Fruit fly (Drosophila melanogaster) whole organism, embryonic: ENCODE measurements around the gene CycA.

ENCODE experiments used
- CG10274 ChIP-seq: fragments of 200-800 bp; sonication (Bioruptor generic); optimal IDR thresholded peaks from 3 replicates; lab custom pipeline; 2017; ENCODE audit warnings: missing biosample characterization, mild to moderate bottlenecking, missing genetic modification characterization
- CG11085 ChIP-seq: fragments of 200-800 bp; sonication (Bioruptor generic); IDR thresholded peaks from 2 replicates; pipeline ENCODE4 v1.3.6; 2022; ENCODE audit warnings: missing biosample characterization, missing genetic modification characterization
- CG12299 ChIP-seq: fragments of 200-800 bp; sonication (Bioruptor generic); optimal IDR thresholded peaks from 2 replicates; lab custom pipeline; 2018; ENCODE audit warnings: missing biosample characterization, mild to moderate bottlenecking, missing genetic modification characterization
- CG1233 ChIP-seq: fragments of 200-800 bp; sonication (Bioruptor generic); optimal IDR thresholded peaks from 4 replicates; lab custom pipeline; 2018; ENCODE audit warnings: missing biosample characterization, mild to moderate bottlenecking, missing genetic modification characterization
- CG13287 ChIP-seq: fragments of 200-800 bp; sonication (Bioruptor generic); IDR thresholded peaks from 2 replicates; pipeline ENCODE4 v1.3.6; 2022; ENCODE audit warnings: missing biosample characterization, missing genetic modification characterization; ENCODE audit not compliant: partially characterized antibody
- CG15269 ChIP-seq: fragments of 200-800 bp; sonication (Bioruptor generic); optimal IDR thresholded peaks from 2 replicates; lab custom pipeline; 2018; ENCODE audit warnings: missing biosample characterization, mild to moderate bottlenecking, missing genetic modification characterization, moderate library complexity
- CG16779 ChIP-seq: fragments of 200-800 bp; sonication (Bioruptor generic); IDR thresholded peaks from 2 replicates; pipeline ENCODE4 v1.3.6; 2022; ENCODE audit warnings: missing biosample characterization, missing genetic modification characterization
- CG17186 ChIP-seq: fragments of 200-800 bp; sonication (Bioruptor generic); optimal IDR thresholded peaks from 3 replicates; lab custom pipeline; 2017; ENCODE audit warnings: missing biosample characterization, missing genetic modification reagents, missing genetic modification characterization
- CG17802 ChIP-seq: fragments of 200-800 bp; sonication (Bioruptor generic); optimal IDR thresholded peaks from 2 replicates; lab custom pipeline; 2018; ENCODE audit warnings: missing biosample characterization, mild to moderate bottlenecking, missing genetic modification characterization, moderate library complexity
- CG2116 ChIP-seq: fragments of 200-800 bp; sonication (Bioruptor generic); optimal IDR thresholded peaks from 3 replicates; lab custom pipeline; 2018; ENCODE audit warnings: missing biosample characterization, mild to moderate bottlenecking, missing genetic modification characterization
- CG2199 ChIP-seq: fragments of 200-800 bp; sonication (Bioruptor generic); IDR thresholded peaks from 3 replicates; pipeline ENCODE4 v1.3.6; 2022; ENCODE audit warnings: missing biosample characterization, missing genetic modification characterization
- CG31365 ChIP-seq: fragments of 200-800 bp; sonication (Bioruptor generic); optimal IDR thresholded peaks from 2 replicates; lab custom pipeline; 2018; ENCODE audit warnings: missing biosample characterization, mild to moderate bottlenecking, missing genetic modification characterization
- CG34376 ChIP-seq: fragments of 200-800 bp; sonication (Bioruptor generic); optimal IDR thresholded peaks from 2 replicates; lab custom pipeline; 2018; ENCODE audit warnings: missing biosample characterization, mild to moderate bottlenecking, missing genetic modification characterization
- CG3995 ChIP-seq: fragments of 200-800 bp; sonication (Bioruptor generic); optimal IDR thresholded peaks from 3 replicates; lab custom pipeline; 2016; ENCODE audit warnings: missing biosample characterization, missing genetic modification characterization
- CG7839 ChIP-seq: fragments of 200-800 bp; sonication (Bioruptor generic); optimal IDR thresholded peaks from 3 replicates; lab custom pipeline; 2018; ENCODE audit warnings: missing biosample characterization, mild to moderate bottlenecking, missing genetic modification characterization, moderate library complexity
- CG8359 ChIP-seq: fragments of 200-800 bp; sonication (Bioruptor generic); optimal IDR thresholded peaks from 2 replicates; lab custom pipeline; 2017; ENCODE audit warnings: missing biosample characterization, mild to moderate bottlenecking, missing genetic modification characterization, borderline replicate concordance
- Camta ChIP-seq: fragments of 200-800 bp; sonication (Bioruptor generic); optimal IDR thresholded peaks from 2 replicates; lab custom pipeline; 2016; ENCODE audit warnings: missing biosample characterization, missing genetic modification characterization
- D19A ChIP-seq: fragments of 200-800 bp; optimal IDR thresholded peaks from 3 replicates; lab custom pipeline; 2019; ENCODE audit warnings: missing biosample characterization, mild to moderate bottlenecking, missing genetic modification characterization, moderate library complexity
- Dad ChIP-seq: fragments of 200-800 bp; sonication (Bioruptor generic); optimal IDR thresholded peaks from 3 replicates; lab custom pipeline; 2016; ENCODE audit warnings: missing biosample characterization, missing genetic modification characterization
- Dref ChIP-seq: fragments of 200-800 bp; sonication (Bioruptor generic); IDR thresholded peaks from 2 replicates; pipeline ENCODE4 v1.3.6; 2022; ENCODE audit warnings: missing biosample characterization, missing genetic modification characterization
- ERR ChIP-seq: fragments of 200-800 bp; sonication (Bioruptor generic); optimal IDR thresholded peaks from 2 replicates; lab custom pipeline; 2016; ENCODE audit warnings: missing biosample characterization, missing genetic modification characterization
- Lim3 ChIP-seq: fragments of 200-800 bp; sonication (Bioruptor generic); IDR thresholded peaks from 2 replicates; pipeline ENCODE4 v1.3.6; 2022; ENCODE audit warnings: missing biosample characterization, missing genetic modification characterization
- NC2α ChIP-seq: fragments of 200-800 bp; sonication (Bioruptor generic); optimal IDR thresholded peaks from 2 replicates; lab custom pipeline; 2016; ENCODE audit warnings: missing biosample characterization, missing genetic modification characterization
- Optix ChIP-seq: fragments of 200-800 bp; sonication (Bioruptor generic); IDR thresholded peaks from 3 replicates; pipeline ENCODE4 v1.3.6; 2022; ENCODE audit warnings: missing biosample characterization, missing genetic modification characterization
- Poxn ChIP-seq: fragments of 200-800 bp; sonication (Bioruptor generic); IDR thresholded peaks from 2 replicates; pipeline ENCODE4 v1.3.6; 2022; ENCODE audit warnings: missing biosample characterization, missing genetic modification characterization
- Ravus ChIP-seq: fragments of 200-800 bp; sonication (Bioruptor generic); IDR thresholded peaks from 2 replicates; pipeline ENCODE4 v1.3.6; 2022; ENCODE audit warnings: missing biosample characterization, missing genetic modification characterization
- Six4 ChIP-seq: fragments of 200-800 bp; sonication (Bioruptor generic); optimal IDR thresholded peaks from 2 replicates; lab custom pipeline; 2016; ENCODE audit warnings: missing biosample characterization, missing genetic modification characterization
- abd-A ChIP-seq: fragments of 200-800 bp; sonication (Bioruptor generic); optimal IDR thresholded peaks from 3 replicates; lab custom pipeline; 2019; ENCODE audit warnings: missing biosample characterization, mild to moderate bottlenecking, missing genetic modification characterization, moderate library complexity
- aop ChIP-seq: fragments of 200-800 bp; sonication (Bioruptor generic); IDR thresholded peaks from 2 replicates; pipeline ENCODE4 v1.3.6; 2022; ENCODE audit warnings: missing biosample characterization, missing genetic modification characterization
- bab2 ChIP-seq: fragments of 200-800 bp; sonication (Bioruptor generic); optimal IDR thresholded peaks from 2 replicates; lab custom pipeline; 2016; ENCODE audit warnings: missing biosample characterization, missing genetic modification characterization
- bbx ChIP-seq: fragments of 200-800 bp; sonication (Bioruptor generic); IDR thresholded peaks from 2 replicates; pipeline ENCODE4 v1.3.6; 2022; ENCODE audit warnings: missing biosample characterization, missing genetic modification characterization; ENCODE audit not compliant: partially characterized antibody
- cato ChIP-seq: fragments of 200-800 bp; sonication (Bioruptor generic); optimal IDR thresholded peaks from 2 replicates; lab custom pipeline; 2016; ENCODE audit warnings: missing biosample characterization, missing genetic modification characterization, borderline replicate concordance
- ci ChIP-seq: fragments of 200-800 bp; sonication (Bioruptor generic); IDR thresholded peaks from 3 replicates; pipeline ENCODE4 v1.3.6; 2022; ENCODE audit warnings: missing biosample characterization, missing genetic modification characterization
- en ChIP-seq: fragments of 200-800 bp; sonication (Bioruptor generic); optimal IDR thresholded peaks from 2 replicates; lab custom pipeline; 2016; ENCODE audit warnings: missing biosample characterization, missing genetic modification characterization
- exex ChIP-seq: fragments of 200-800 bp; sonication (Bioruptor generic); optimal IDR thresholded peaks from 4 replicates; lab custom pipeline; 2018; ENCODE audit warnings: missing biosample characterization, mild to moderate bottlenecking, missing genetic modification characterization, moderate library complexity
- fd96Cb ChIP-seq: fragments of 200-800 bp; sonication (Bioruptor generic); optimal IDR thresholded peaks from 2 replicates; lab custom pipeline; 2018; ENCODE audit warnings: missing biosample characterization, mild to moderate bottlenecking, missing genetic modification characterization, moderate library complexity
- hbn ChIP-seq: fragments of 200-800 bp; sonication (Bioruptor generic); IDR thresholded peaks from 2 replicates; pipeline ENCODE4 v1.3.6; 2022; ENCODE audit warnings: missing biosample characterization, missing genetic modification characterization; ENCODE audit not compliant: partially characterized antibody
- lab ChIP-seq: fragments of 200-800 bp; sonication (Bioruptor generic); optimal IDR thresholded peaks from 3 replicates; lab custom pipeline; 2017; ENCODE audit warnings: missing biosample characterization, missing genetic modification characterization, mild to moderate bottlenecking, moderate library complexity, missing genetic modification reagents
- luna ChIP-seq: fragments of 200-800 bp; sonication (Bioruptor generic); optimal IDR thresholded peaks from 2 replicates; lab custom pipeline; 2016; ENCODE audit warnings: missing biosample characterization, missing genetic modification characterization
- phol ChIP-seq: fragments of 200-800 bp; sonication (Bioruptor generic); optimal IDR thresholded peaks from 3 replicates; lab custom pipeline; 2018; ENCODE audit warnings: missing biosample characterization, mild to moderate bottlenecking, missing genetic modification characterization, moderate library complexity
- scrt ChIP-seq: fragments of 200-800 bp; sonication (Bioruptor generic); optimal IDR thresholded peaks from 2 replicates; lab custom pipeline; 2018; ENCODE audit warnings: missing biosample characterization, mild to moderate bottlenecking, missing genetic modification characterization, moderate library complexity
- sob ChIP-seq: fragments of 200-800 bp; sonication (Bioruptor generic); IDR thresholded peaks from 2 replicates; pipeline ENCODE4 v1.3.6; 2022; ENCODE audit warnings: missing biosample characterization, missing genetic modification characterization
- trh ChIP-seq: fragments of 200-800 bp; sonication (Bioruptor generic); optimal IDR thresholded peaks from 2 replicates; lab custom pipeline; 2016; ENCODE audit warnings: missing biosample characterization, missing genetic modification characterization
- ttk ChIP-seq: fragments of 200-800 bp; sonication (Bioruptor generic); IDR thresholded peaks from 2 replicates; pipeline ENCODE4 v2.1.2; 2022; ENCODE audit warnings: missing biosample characterization, missing genetic modification characterization
- tup ChIP-seq: fragments of 200-800 bp; sonication (Bioruptor generic); optimal IDR thresholded peaks from 2 replicates; lab custom pipeline; 2016; ENCODE audit warnings: missing biosample characterization, mild to moderate bottlenecking, missing genetic modification characterization, moderate library complexity
- wek ChIP-seq: fragments of 200-800 bp; sonication (Bioruptor generic); optimal IDR thresholded peaks from 3 replicates; lab custom pipeline; 2018; ENCODE audit warnings: missing biosample characterization, mild to moderate bottlenecking, missing genetic modification characterization, moderate library complexity
- z ChIP-seq: fragments of 200-800 bp; sonication (Bioruptor generic); IDR thresholded peaks from 3 replicates; pipeline ENCODE4 v1.3.6; 2022; ENCODE audit warnings: missing biosample characterization, missing genetic modification characterization
- zen2 ChIP-seq: fragments of 200-800 bp; sonication (Bioruptor generic); IDR thresholded peaks from 3 replicates; pipeline ENCODE4 v1.3.6; 2022; ENCODE audit warnings: missing biosample characterization, missing genetic modification characterization; ENCODE audit not compliant: partially characterized antibody

Gene CycA

dm6 chr3L:11822446-11823334 lies 10.7 kb downstream of the CycA start, which contains the start of gene RpL10Ab (continued):
- TF ChIP-seq CG16779 (GFP tag; lab: Robert Waterston, UW) (no peak), ERR (no peak), CG15269 (peak; percentile 34), CG31365 (tag; lab: Kevin White, UChicago) (peak; percentile 45), CG11085 (GFP tag; lab: Robert Waterston, UW) (peak; percentile 61), Poxn (GFP tag; lab: Robert Waterston, UW) (no peak), cato (GFP tag; lab: Kevin White, UChicago) (peak; percentile 15), CG8359 (no peak), trh (GFP tag; lab: Kevin White, UChicago) (no peak), scrt (GFP tag; lab: Kevin White, UChicago) (peak; percentile 54), CG10274 (GFP tag; lab: Kevin White, UChicago) (peak; percentile 32), Six4 (GFP tag; lab: Kevin White, UChicago) (peak; percentile 20), z (no peak), CG2116 (GFP tag; lab: Kevin White, UChicago) (peak; percentile 40), tup (GFP tag; lab: Kevin White, UChicago) (no peak), CG34376 (GFP tag; lab: Kevin White, UChicago) (peak; percentile 67), sob (GFP tag; lab: Robert Waterston, UW) (peak; percentile 66), abd-A (no peak), hbn (GFP tag; lab: Robert Waterston, UW) (peak; percentile 63), exex (peak; percentile 19), Camta (peak; percentile 22), phol (tag; lab: Kevin White, UChicago) (peak; percentile 88), aop (GFP tag; lab: Robert Waterston, UW) (no peak), CG1233 (GFP tag; lab: Kevin White, UChicago) (peak; percentile 51), bbx (GFP tag; lab: Robert Waterston, UW) (peak; percentile 95), wek (GFP tag; lab: Kevin White, UChicago) (peak; percentile 93), CG12299 (tag; lab: Kevin White, UChicago) (peak; percentile 2), CG7839 (peak; percentile 49), bab2 (GFP tag; lab: Kevin White, UChicago) (no peak), fd96Cb (tag; lab: Kevin White, UChicago) (peak; percentile 26), D19A (tag; lab: Kevin White, UChicago) (peak; percentile 33), en (GFP tag; lab: Kevin White, UChicago) (peak; percentile 1), Lim3 (GFP tag; lab: Robert Waterston, UW) (no peak), lab (GFP tag; lab: Kevin White, UChicago) (peak; percentile 82), Optix (GFP tag; lab: Robert Waterston, UW) (peak; percentile 50; the same call in 1 of the 3 replicates), CG17802 (tag; lab: Kevin White, UChicago) (peak; percentile 50), Ravus (GFP tag; lab: Robert Waterston, UW) (no peak), CG3995 (GFP tag; lab: Kevin White, UChicago) (peak; percentile 46), ci (peak; percentile 92), luna (peak; percentile 24), NC2α (GFP tag; lab: Kevin White, UChicago) (no peak), CG13287 (peak; percentile 70), ttk (GFP tag; lab: Robert Waterston, UW) (peak; percentile 48; the same call in 1 of the 2 replicates), CG17186 (GFP tag; lab: Kevin White, UChicago) (peak; percentile 45), zen2 (GFP tag; lab: Robert Waterston, UW) (peak; percentile 82), Dad (GFP tag; lab: Kevin White, UChicago) (peak; percentile 50), Dref (GFP tag; lab: Robert Waterston, UW) (peak; percentile 78), CG2199 (no peak)
